Worm (Caenorhabditis elegans) whole organism, L2 larva: ENCODE data around the gene W09D6.1.

Source experiments
- C34F6.9 ChIP-seq: fragments of 150-350 bp; optimal IDR thresholded peaks from 2 replicates; lab custom pipeline; 2014; ENCODE audit warnings: missing biosample characterization, missing genetic modification characterization
- F13H6.1 ChIP-seq: sonication (generic microtip); optimal IDR thresholded peaks from 2 replicates; lab custom pipeline; 2016; ENCODE audit warnings: missing genetic modification characterization, missing compliant biosample characterization
- R02D3.7 ChIP-seq: fragments of 150-350 bp; optimal IDR thresholded peaks from 2 replicates; lab custom pipeline; 2014; ENCODE audit warnings: missing biosample characterization, missing genetic modification characterization
- Y55F3AM.14 ChIP-seq: fragments of 200-800 bp; sonication (Bioruptor generic); optimal IDR thresholded peaks from 2 replicates; lab custom pipeline; 2018; ENCODE audit warnings: mild to moderate bottlenecking, missing genetic modification characterization, missing compliant biosample characterization
- ama-1 ChIP-seq: fragments of 150-350 bp; optimal IDR thresholded peaks from 2 replicates; lab custom pipeline; 2018; ENCODE audit warnings: inconsistent platforms
- blmp-1 ChIP-seq: sonication (generic microtip); optimal IDR thresholded peaks from 2 replicates; lab custom pipeline; 2017; ENCODE audit warnings: missing genetic modification characterization, mild to moderate bottlenecking, missing compliant biosample characterization, antibody characterized with exemption, moderate library complexity; ENCODE audit not compliant: insufficient read depth
- ceh-16 ChIP-seq: fragments of 150-350 bp; optimal IDR thresholded peaks from 2 replicates; lab custom pipeline; 2014; ENCODE audit warnings: missing biosample characterization, missing genetic modification characterization
- ceh-82 ChIP-seq: fragments of 150-350 bp; optimal IDR thresholded peaks from 2 replicates; lab custom pipeline; 2014; ENCODE audit warnings: missing biosample characterization, missing genetic modification characterization
- crh-2 ChIP-seq: sonication (generic microtip); optimal IDR thresholded peaks from 2 replicates; lab custom pipeline; 2017; ENCODE audit warnings: missing biosample characterization, missing genetic modification characterization
- egl-27 ChIP-seq: sonication (generic microtip); optimal IDR thresholded peaks from 3 replicates; lab custom pipeline; 2017; ENCODE audit warnings: missing biosample characterization, missing genetic modification reagents, missing genetic modification characterization
- elt-1 ChIP-seq: fragments of 150-350 bp; optimal IDR thresholded peaks from 2 replicates; lab custom pipeline; 2014; ENCODE audit warnings: missing biosample characterization, missing genetic modification characterization
- elt-3 ChIP-seq: sonication (generic microtip); optimal IDR thresholded peaks from 2 replicates; lab custom pipeline; 2017; ENCODE audit warnings: missing biosample characterization, missing genetic modification characterization
- fos-1 ChIP-seq: fragments of 150-350 bp; optimal IDR thresholded peaks from 2 replicates; lab custom pipeline; 2014; ENCODE audit warnings: missing biosample characterization, missing genetic modification characterization
- gmeb-1 ChIP-seq: fragments of 150-350 bp; optimal IDR thresholded peaks from 2 replicates; lab custom pipeline; 2014; ENCODE audit warnings: missing biosample characterization, missing genetic modification characterization
- lin-11 ChIP-seq: fragments of 150-350 bp; sonication (generic microtip); optimal IDR thresholded peaks from 2 replicates; lab custom pipeline; 2014; ENCODE audit warnings: missing biosample characterization, missing genetic modification characterization, inconsistent platforms, mixed read lengths
- lin-13 ChIP-seq: fragments of 150-350 bp; optimal IDR thresholded peaks from 2 replicates; lab custom pipeline; 2014; ENCODE audit warnings: missing biosample characterization, missing genetic modification reagents, missing genetic modification characterization
- lsy-2 ChIP-seq, 2 experiments: fragments of 150-350 bp in 1 of 2; sonication (generic microtip) in 1 of 2; optimal IDR thresholded peaks; 2 replicates each; lab custom pipeline; 2014 to 2017; ENCODE audit warnings: missing biosample characterization in 2 of 2, missing genetic modification characterization in 2 of 2
- mab-5 ChIP-seq: fragments of 150-350 bp; optimal IDR thresholded peaks from 2 replicates; lab custom pipeline; 2014; ENCODE audit warnings: missing biosample characterization, missing genetic modification characterization
- mbf-1 ChIP-seq: sonication (generic microtip); optimal IDR thresholded peaks from 2 replicates; lab custom pipeline; 2017; ENCODE audit warnings: missing biosample characterization, missing genetic modification characterization
- nhr-10 ChIP-seq: sonication (generic microtip); optimal IDR thresholded peaks from 2 replicates; lab custom pipeline; 2017; ENCODE audit warnings: missing biosample characterization, missing genetic modification characterization
- nhr-11 ChIP-seq: fragments of 150-350 bp; optimal IDR thresholded peaks from 2 replicates; lab custom pipeline; 2014; ENCODE audit warnings: missing biosample characterization, missing genetic modification characterization
- nhr-12 ChIP-seq: fragments of 150-350 bp; optimal IDR thresholded peaks from 2 replicates; lab custom pipeline; 2014; ENCODE audit warnings: missing biosample characterization, missing genetic modification characterization
- nhr-129 ChIP-seq: fragments of 150-350 bp; optimal IDR thresholded peaks from 2 replicates; lab custom pipeline; 2014; ENCODE audit warnings: missing biosample characterization, missing genetic modification characterization
- nhr-21 ChIP-seq: fragments of 150-350 bp; optimal IDR thresholded peaks from 2 replicates; lab custom pipeline; 2014; ENCODE audit warnings: missing biosample characterization, missing genetic modification characterization
- nhr-23 ChIP-seq: fragments of 150-350 bp; optimal IDR thresholded peaks from 2 replicates; lab custom pipeline; 2014; ENCODE audit warnings: missing biosample characterization, missing genetic modification reagents, missing genetic modification characterization
- nhr-237 ChIP-seq: fragments of 150-350 bp; optimal IDR thresholded peaks from 2 replicates; lab custom pipeline; 2014; ENCODE audit warnings: missing biosample characterization, missing genetic modification characterization
- nhr-25 ChIP-seq: fragments of 150-350 bp; sonication (generic microtip); optimal IDR thresholded peaks from 3 replicates; lab custom pipeline; 2014; ENCODE audit warnings: missing biosample characterization, missing genetic modification characterization
- nhr-77 ChIP-seq: fragments of 150-350 bp; optimal IDR thresholded peaks from 2 replicates; lab custom pipeline; 2014; ENCODE audit warnings: missing biosample characterization, missing genetic modification characterization
- skn-1 ChIP-seq: sonication (generic microtip); optimal IDR thresholded peaks from 2 replicates; lab custom pipeline; 2017; ENCODE audit warnings: missing biosample characterization, missing genetic modification characterization
- sma-3 ChIP-seq: sonication (generic microtip); optimal IDR thresholded peaks from 2 replicates; lab custom pipeline; 2016; ENCODE audit warnings: missing genetic modification reagents, missing genetic modification characterization, missing compliant biosample characterization
- sma-9 ChIP-seq, 2 experiments: fragments of 150-350 bp in 1 of 2; sonication (generic microtip) in 1 of 2; optimal IDR thresholded peaks; 2 replicates each; lab custom pipeline; 2014 to 2016; ENCODE audit warnings: missing genetic modification characterization in 2 of 2, mild to moderate bottlenecking in 1 of 2, missing biosample characterization in 1 of 2, missing compliant biosample characterization in 1 of 2, missing genetic modification reagents in 1 of 2, moderate library complexity in 1 of 2
- snpc-4 ChIP-seq: fragments of 150-350 bp; optimal IDR thresholded peaks from 2 replicates; lab custom pipeline; 2014; ENCODE audit warnings: missing biosample characterization, missing genetic modification characterization
- unc-39 ChIP-seq: fragments of 150-350 bp; optimal IDR thresholded peaks from 2 replicates; lab custom pipeline; 2014; ENCODE audit warnings: missing biosample characterization, missing genetic modification characterization
- unc-55 ChIP-seq: fragments of 150-350 bp; sonication (generic microtip); optimal IDR thresholded peaks from 3 replicates; lab custom pipeline; 2014; ENCODE audit warnings: missing biosample characterization, missing genetic modification reagents, missing genetic modification characterization
- unc-62 ChIP-seq: fragments of 150-350 bp; optimal IDR thresholded peaks from 2 replicates; lab custom pipeline; 2014; ENCODE audit warnings: missing biosample characterization, missing genetic modification reagents, missing genetic modification characterization
- ztf-1 ChIP-seq: fragments of 200-800 bp; sonication (Bioruptor generic); conservative IDR thresholded peaks from 2 replicates; pipeline ENCODE4 v1.3.6; 2022; ENCODE audit warnings: missing genetic modification characterization, missing compliant biosample characterization
- ztf-4 ChIP-seq: fragments of 150-350 bp; optimal IDR thresholded peaks from 2 replicates; lab custom pipeline; 2014; ENCODE audit warnings: missing biosample characterization, missing genetic modification characterization

Gene W09D6.1

ce11 chrIII:11054532-11055265 lies 14.0 kb upstream of the W09D6.1 start (continued):
- no peak for TF ChIP-seq nhr-11 (tag; lab: Kevin White, UChicago)

- TF ChIP-seq ztf-4 (no peak), mbf-1 (tag; lab: Kevin White, UChicago) (no peak), ceh-82 (tag; lab: Kevin White, UChicago) (no peak), nhr-237 (tag; lab: Kevin White, UChicago) (no peak), elt-3 (tag; lab: Kevin White, UChicago) (no peak), snpc-4 (tag; lab: Kevin White, UChicago) (no peak), skn-1 (tag; lab: Kevin White, UChicago) (no peak), nhr-11 (tag; lab: Kevin White, UChicago) (no peak), sma-9 (GFP tag; optimal IDR thresholded peaks at IDR 0.05; lab: Kevin White, UChicago) (peak; percentile 46), sma-9 (tag; optimal IDR thresholded peaks at IDR 0.05; lab: Kevin White, UChicago) (no peak), sma-3 (GFP tag; lab: Kevin White, UChicago) (no peak), unc-39 (tag; lab: Kevin White, UChicago) (no peak), nhr-25 (peak; percentile 3), ztf-1 (no peak), C34F6.9 (tag; lab: Kevin White, UChicago) (no peak), nhr-21 (tag; lab: Kevin White, UChicago) (no peak), fos-1 (tag; lab: Kevin White, UChicago) (peak; percentile 86), Y55F3AM.14 (no peak), egl-27 (tag; lab: Kevin White, UChicago) (no peak), crh-2 (peak; percentile 51), gmeb-1 (tag; lab: Kevin White, UChicago) (no peak), F13H6.1 (tag; lab: Kevin White, UChicago) (no peak), R02D3.7 (tag; lab: Kevin White, UChicago) (no peak), mab-5 (tag; lab: Kevin White, UChicago) (no peak), unc-62 (GFP tag; lab: Kevin White, UChicago) (no peak), nhr-12 (tag; lab: Kevin White, UChicago) (no peak), elt-1 (no peak), lin-13 (GFP tag; lab: Kevin White, UChicago) (no peak), ceh-16 (tag; lab: Kevin White, UChicago) (no peak), blmp-1 (peak; percentile 10)
These were observed 8.9 kb upstream of the W09D6.1 start for ce11 chrIII:11059775-11060174.

- no peak for TF ChIP-seq nhr-23
- no peak for TF ChIP-seq nhr-25
- TF ChIP-seq nhr-77 (tag; lab: Kevin White, UChicago), result no peak
- TF ChIP-seq crh-2, result peak; percentile 20
- peak; percentile 18 for TF ChIP-seq lin-13 (GFP tag; lab: Kevin White, UChicago)
- TF ChIP-seq gmeb-1 (tag; lab: Kevin White, UChicago), result peak; percentile 92
- TF ChIP-seq ama-1 (lab: Kevin White, UChicago), result no peak
- TF ChIP-seq unc-55, result peak; percentile 67
- TF ChIP-seq mab-5 (tag; lab: Kevin White, UChicago), result no peak
- peak; percentile 42 to 65 for TF ChIP-seq lsy-2 (tag; optimal IDR thresholded peaks at IDR 0.05; lab: Kevin White, UChicago)
- TF ChIP-seq sma-9 (GFP tag; optimal IDR thresholded peaks at IDR 0.05; lab: Kevin White, UChicago), result peak; percentile 64
- TF ChIP-seq sma-9 (tag; optimal IDR thresholded peaks at IDR 0.05; lab: Kevin White, UChicago), result no peak
- no peak for TF ChIP-seq nhr-10 (tag; lab: Kevin White, UChicago)
- TF ChIP-seq lin-11 (tag; lab: Kevin White, UChicago), result peak; percentile 26
- peak; percentile 23 for TF ChIP-seq sma-3 (GFP tag; lab: Kevin White, UChicago)
- peak; percentile 26 for TF ChIP-seq Y55F3AM.14
- peak; percentile 44 for TF ChIP-seq F13H6.1 (tag; lab: Kevin White, UChicago)
- peak; percentile 54 for TF ChIP-seq C34F6.9 (tag; lab: Kevin White, UChicago)
- peak; percentile 24 for TF ChIP-seq nhr-129 (tag; lab: Kevin White, UChicago)
These were observed 5.4 kb upstream of the W09D6.1 start, which contains the start of gene rsa-2 for ce11 chrIII:11063259-11063658. rsa-2 (plus strand) TSS chrIII:11063479.
